Worm (Caenorhabditis elegans): ENCODE measurements around the gene gpa-12.
"Not testable (repeated sequence)": the region's sequence is repeated elsewhere in the genome, so short reads cannot be mapped to it uniquely, and the experiment has no call there.

The gpa-12 gene

ce11 chrX:9243257-9243656 is at the start of gene gpa-12:
Gene gpa-12, plus strand, starts transcription at chrX:9243557.
- TF ChIP-seq ztf-29 (GFP tag; IDR thresholded peaks at IDR 0.05): no peak

- TF ChIP-seq cog-1 (tag; optimal IDR thresholded peaks at IDR 0.05): no peak
- no peak for TF ChIP-seq ref-1 (GFP tag; conservative IDR thresholded peaks at IDR 0.05)
- TF ChIP-seq T22C8.4 (GFP tag; IDR thresholded peaks at IDR 0.05): no peak
- TF ChIP-seq klf-2 (GFP tag; conservative IDR thresholded peaks at IDR 0.05): no peak
- TF ChIP-seq flt-1 (GFP tag; IDR thresholded peaks at IDR 0.05): no peak
- TF ChIP-seq med-1 (GFP tag; optimal IDR thresholded peaks at IDR 0.05; ENCODE audit: insufficient read depth): no peak
- no peak for TF ChIP-seq ztf-23 (GFP tag; IDR thresholded peaks at IDR 0.05)
These were observed 49.3 kb upstream of the gpa-12 start for ce11 chrX:9194081-9194480.

- no peak for TF ChIP-seq ztf-29 (GFP tag; IDR thresholded peaks at IDR 0.05)
- no peak for TF ChIP-seq ref-1 (GFP tag; conservative IDR thresholded peaks at IDR 0.05)
- TF ChIP-seq cog-1 (tag; optimal IDR thresholded peaks at IDR 0.05): no peak
- TF ChIP-seq klf-2 (GFP tag; conservative IDR thresholded peaks at IDR 0.05): no peak
- TF ChIP-seq ztf-23 (GFP tag; IDR thresholded peaks at IDR 0.05): no peak
- TF ChIP-seq tab-1 (GFP tag; IDR thresholded peaks at IDR 0.05): no peak
- TF ChIP-seq T22C8.4 (GFP tag; IDR thresholded peaks at IDR 0.05): no peak
- TF ChIP-seq med-1 (GFP tag; optimal IDR thresholded peaks at IDR 0.05; ENCODE audit: insufficient read depth): no peak
- no peak for TF ChIP-seq flt-1 (GFP tag; IDR thresholded peaks at IDR 0.05)
These were observed 47.8 kb upstream of the gpa-12 start for ce11 chrX:9195375-9196098.

ce11 chrX:9203468-9203867 is 39.9 kb upstream of the gpa-12 start, which contains the start of gene crb-3:
Gene crb-3, plus strand, starts transcription at chrX:9203768.
- TF ChIP-seq flt-1 (GFP tag; IDR thresholded peaks at IDR 0.05); med-1 (GFP tag; optimal IDR thresholded peaks at IDR 0.05; ENCODE audit: insufficient read depth); cog-1 (tag; optimal IDR thresholded peaks at IDR 0.05): not testable (repeated sequence)

ce11 chrX:9204986-9205385 is 38.4 kb upstream of the gpa-12 start:
- TF ChIP-seq ztf-29 (GFP tag; IDR thresholded peaks at IDR 0.05): no peak
- TF ChIP-seq cog-1 (tag; optimal IDR thresholded peaks at IDR 0.05): no peak
- TF ChIP-seq tab-1 (GFP tag; IDR thresholded peaks at IDR 0.05): no peak
- no peak for TF ChIP-seq med-1 (GFP tag; optimal IDR thresholded peaks at IDR 0.05; ENCODE audit: insufficient read depth)
- TF ChIP-seq T22C8.4 (GFP tag; IDR thresholded peaks at IDR 0.05): no peak
- TF ChIP-seq ztf-23 (GFP tag; IDR thresholded peaks at IDR 0.05): no peak
- no peak for TF ChIP-seq flt-1 (GFP tag; IDR thresholded peaks at IDR 0.05)
- no peak for TF ChIP-seq klf-2 (GFP tag; conservative IDR thresholded peaks at IDR 0.05)
- TF ChIP-seq ref-1 (GFP tag; conservative IDR thresholded peaks at IDR 0.05): no peak

- TF ChIP-seq flt-1 (GFP tag; IDR thresholded peaks at IDR 0.05) (no peak), T22C8.4 (GFP tag; IDR thresholded peaks at IDR 0.05) (no peak), med-1 (GFP tag; optimal IDR thresholded peaks at IDR 0.05; ENCODE audit: insufficient read depth) (no peak), ztf-29 (GFP tag; IDR thresholded peaks at IDR 0.05) (no peak), ref-1 (GFP tag; conservative IDR thresholded peaks at IDR 0.05) (no peak), cog-1 (tag; optimal IDR thresholded peaks at IDR 0.05) (no peak), ztf-23 (GFP tag; IDR thresholded peaks at IDR 0.05) (no peak), tab-1 (GFP tag; IDR thresholded peaks at IDR 0.05) (no peak), klf-2 (GFP tag; conservative IDR thresholded peaks at IDR 0.05) (no peak)
These were observed 36.6 kb upstream of the gpa-12 start for ce11 chrX:9206731-9207130.

- TF ChIP-seq T22C8.4 (GFP tag; IDR thresholded peaks at IDR 0.05) (no peak), ztf-23 (GFP tag; IDR thresholded peaks at IDR 0.05) (no peak), tab-1 (GFP tag; IDR thresholded peaks at IDR 0.05) (no peak), ref-1 (GFP tag; conservative IDR thresholded peaks at IDR 0.05) (no peak), cog-1 (tag; optimal IDR thresholded peaks at IDR 0.05) (no peak), med-1 (GFP tag; optimal IDR thresholded peaks at IDR 0.05; ENCODE audit: insufficient read depth) (no peak), klf-2 (GFP tag; conservative IDR thresholded peaks at IDR 0.05) (no peak), ztf-29 (GFP tag; IDR thresholded peaks at IDR 0.05) (no peak)
These were observed 34.9 kb upstream of the gpa-12 start for ce11 chrX:9208492-9208891.

ce11 chrX:9208933-9209332 is 34.4 kb upstream of the gpa-12 start:
- no peak for TF ChIP-seq ztf-29 (GFP tag; IDR thresholded peaks at IDR 0.05)

ce11 chrX:9210086-9210485 is 33.3 kb upstream of the gpa-12 start:
- TF ChIP-seq flt-1 (GFP tag; IDR thresholded peaks at IDR 0.05): no peak
- TF ChIP-seq ztf-23 (GFP tag; IDR thresholded peaks at IDR 0.05): no peak
- TF ChIP-seq ztf-29 (GFP tag; IDR thresholded peaks at IDR 0.05): no peak
- no peak for TF ChIP-seq tab-1 (GFP tag; IDR thresholded peaks at IDR 0.05)
- no peak for TF ChIP-seq klf-2 (GFP tag; conservative IDR thresholded peaks at IDR 0.05)
- TF ChIP-seq cog-1 (tag; optimal IDR thresholded peaks at IDR 0.05): no peak
- TF ChIP-seq ref-1 (GFP tag; conservative IDR thresholded peaks at IDR 0.05): no peak
- no peak for TF ChIP-seq med-1 (GFP tag; optimal IDR thresholded peaks at IDR 0.05; ENCODE audit: insufficient read depth)
- TF ChIP-seq T22C8.4 (GFP tag; IDR thresholded peaks at IDR 0.05): no peak

- TF ChIP-seq T22C8.4 (GFP tag; IDR thresholded peaks at IDR 0.05): no peak
- no peak for TF ChIP-seq flt-1 (GFP tag; IDR thresholded peaks at IDR 0.05)
- no peak for TF ChIP-seq med-1 (GFP tag; optimal IDR thresholded peaks at IDR 0.05; ENCODE audit: insufficient read depth)
- no peak for TF ChIP-seq tab-1 (GFP tag; IDR thresholded peaks at IDR 0.05)
- no peak for TF ChIP-seq cog-1 (tag; optimal IDR thresholded peaks at IDR 0.05)
- no peak for TF ChIP-seq klf-2 (GFP tag; conservative IDR thresholded peaks at IDR 0.05)
- TF ChIP-seq ztf-29 (GFP tag; IDR thresholded peaks at IDR 0.05): no peak
- TF ChIP-seq ztf-23 (GFP tag; IDR thresholded peaks at IDR 0.05): no peak
- TF ChIP-seq ref-1 (GFP tag; conservative IDR thresholded peaks at IDR 0.05): no peak
These were observed 30.7 kb upstream of the gpa-12 start for ce11 chrX:9212675-9213074.
